Worm (Caenorhabditis elegans): ENCODE measurements around the gene C26E1.2.

- no peak for TF ChIP-seq ama-1 (optimal IDR thresholded peaks at IDR 0.05)
- no peak for TF ChIP-seq ama-1 (GFP tag; optimal IDR thresholded peaks at IDR 0.05)
- TF ChIP-seq him-1 (tag; optimal IDR thresholded peaks at IDR 0.05): no peak
- no peak for TF ChIP-seq ztf-25 (GFP tag; IDR thresholded peaks at IDR 0.05)
- TF ChIP-seq snpc-4 (GFP tag; optimal IDR thresholded peaks at IDR 0.05): no peak
- no peak for TF ChIP-seq snpc-4 (tag; optimal IDR thresholded peaks at IDR 0.05)
- TF ChIP-seq mel-28 (tag; optimal IDR thresholded peaks at IDR 0.05; ENCODE audit: borderline replicate concordance): no peak
- no peak for TF ChIP-seq unc-62 (GFP tag; optimal IDR thresholded peaks at IDR 0.05)
Observed at ce11 chrV:13351773-13352172, 46.8 kb downstream of the C26E1.2 start.
